Worm (Caenorhabditis elegans) whole organism, dauer: Measurements from ENCODE around the gene F53F4.11.

ENCODE experiments used
- unc-62 ChIP-seq: sonication (generic microtip); optimal IDR thresholded peaks from 2 replicates; lab custom pipeline; 2017; ENCODE audit warnings: missing biosample characterization, missing genetic modification reagents, missing genetic modification characterization

F53F4.11 gene

DNA sequence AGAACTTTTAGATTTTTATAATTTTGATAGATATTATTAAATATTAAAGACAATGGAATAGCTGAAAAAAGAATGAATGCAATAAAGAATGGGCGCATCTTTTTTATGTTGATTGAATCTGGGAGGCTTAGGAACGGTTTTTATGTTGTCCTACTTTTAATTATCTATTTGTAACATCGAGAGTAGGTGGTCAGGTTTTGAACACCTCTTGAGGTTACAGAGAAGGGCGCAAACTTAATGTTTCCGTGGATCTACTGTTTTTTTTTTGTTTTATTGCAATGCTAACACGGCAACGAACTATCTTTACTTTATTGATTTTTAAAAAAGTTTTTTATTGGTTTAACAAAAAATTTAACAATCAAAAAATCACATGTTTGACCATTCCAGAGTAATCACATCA is 10.5 kb downstream of the F53F4.11 start, which contains the start of gene F53F4.7:
TSS of gene F53F4.7 (minus strand) at position 101 of the 400 bp plus-strand sequence.
- no peak for TF ChIP-seq unc-62 (GFP tag; lab: Kevin White, UChicago)

DNA sequence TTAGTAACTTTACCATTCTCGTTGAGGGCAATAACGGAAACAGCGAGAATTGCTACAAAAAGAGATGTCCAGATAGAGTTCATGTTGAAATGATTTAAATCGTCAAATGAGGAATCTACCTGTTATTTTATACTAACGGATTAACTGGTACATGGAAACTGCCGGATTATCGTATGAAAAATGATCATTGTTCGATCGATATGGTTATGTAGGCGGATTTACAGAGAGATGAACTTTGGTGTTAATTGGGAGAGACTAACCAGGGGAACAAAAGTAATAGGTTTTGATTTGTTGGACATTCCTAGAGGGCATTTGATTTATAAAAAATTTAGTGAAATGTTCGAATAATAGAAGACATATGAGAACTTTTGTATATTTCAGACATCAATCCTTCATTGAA is 12.5 kb downstream of the F53F4.11 start, which contains the start of gene spig-9:
TSS of gene spig-9 (minus strand) at position 101 of the 400 bp plus-strand sequence.
- TF ChIP-seq unc-62 (GFP tag; lab: Kevin White, UChicago), result no peak

DNA sequence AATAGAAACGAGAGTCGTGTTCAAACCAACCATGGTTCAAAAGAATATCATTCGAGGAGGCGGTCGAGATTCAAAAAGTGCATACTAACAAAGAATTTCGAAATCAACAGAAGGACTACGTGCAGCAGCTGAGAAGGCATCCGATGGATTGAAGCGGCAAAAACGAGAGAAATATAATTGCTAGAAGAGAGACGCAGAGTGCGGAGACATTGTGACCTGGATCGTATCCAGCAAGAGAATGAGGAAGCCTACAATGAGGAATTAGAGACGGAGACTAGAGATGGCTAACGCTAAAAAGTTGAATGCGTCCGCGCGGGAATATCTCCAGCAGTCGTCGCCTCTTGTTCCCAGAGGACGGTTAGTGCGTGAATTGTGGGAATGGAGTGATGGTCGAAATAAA is 14.5 kb downstream of the F53F4.11 start:
- TF ChIP-seq unc-62 (GFP tag; lab: Kevin White, UChicago), result no peak

ce11 chrV:13608486-13608885 is 15.8 kb downstream of the F53F4.11 start:
- TF ChIP-seq unc-62 (GFP tag; lab: Kevin White, UChicago), result no peak

DNA sequence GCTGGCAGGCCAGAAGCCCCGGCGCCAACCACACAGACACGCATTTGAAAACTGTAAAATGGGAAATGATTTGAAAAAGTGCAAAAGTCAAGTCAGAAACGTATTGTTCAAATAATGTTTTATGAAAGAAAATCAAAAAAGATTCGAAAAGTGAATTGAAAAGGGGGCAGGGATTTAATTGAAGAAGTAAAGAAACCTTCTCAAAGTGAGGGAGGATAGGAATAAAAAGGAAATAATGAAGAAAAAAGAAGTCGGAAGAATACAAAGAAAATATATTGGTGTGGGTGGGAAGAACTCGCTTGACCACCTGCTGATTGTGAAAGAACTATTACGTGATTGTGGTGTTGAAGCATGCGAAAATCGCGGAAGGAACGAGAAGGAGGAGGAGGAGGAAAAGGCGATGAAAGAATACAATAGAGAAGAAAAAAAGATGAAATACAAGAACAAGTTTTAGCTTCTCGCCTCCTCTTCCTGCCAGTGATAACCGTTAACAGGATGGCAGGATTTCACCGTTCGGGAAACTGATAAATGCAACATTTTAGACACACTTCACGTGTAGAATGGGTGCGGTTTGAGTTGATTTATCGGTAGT is 17.6 kb downstream of the F53F4.11 start, which contains the start of gene fmo-4:
TSS of gene fmo-4 (minus strand) at position 51 of the 592 bp plus-strand sequence.
- TF ChIP-seq unc-62 (GFP tag; lab: Kevin White, UChicago), result no peak

ce11 chrV:13600882-13601281 is 23.4 kb downstream of the F53F4.11 start, which contains the start of gene rdy-2:
rdy-2 (minus strand) TSS chrV:13600982.
- no peak for TF ChIP-seq unc-62 (GFP tag; lab: Kevin White, UChicago)

DNA sequence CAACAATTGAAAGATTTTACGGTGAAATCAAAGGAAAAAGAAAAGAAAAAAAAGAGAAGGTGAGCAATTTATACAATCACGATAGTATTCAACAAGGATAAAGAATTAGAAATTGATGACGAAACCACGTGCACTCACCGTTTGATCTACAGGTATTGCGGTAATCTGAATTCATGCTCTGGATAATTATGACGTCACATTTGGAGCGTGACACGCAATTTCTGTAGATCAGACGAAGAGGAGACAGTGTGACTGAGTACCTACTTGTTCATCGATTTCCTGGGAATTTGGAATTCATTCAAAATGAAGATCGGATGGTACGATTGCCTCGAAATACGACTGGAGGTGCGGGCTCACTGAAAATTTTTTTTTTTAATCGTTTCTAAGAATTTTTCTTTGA is 26.0 kb downstream of the F53F4.11 start:
- TF ChIP-seq unc-62 (GFP tag; lab: Kevin White, UChicago), result no peak

- no peak for TF ChIP-seq unc-62 (GFP tag; lab: Kevin White, UChicago)
Measured at ce11 chrV:13593083-13593482, 31.2 kb downstream of the F53F4.11 start, which contains the start of gene F53F4.4. F53F4.4 (plus strand) TSS chrV:13593383.

- TF ChIP-seq unc-62 (GFP tag; lab: Kevin White, UChicago), result no peak
Measured at ce11 chrV:13591504-13592174, 32.7 kb downstream of the F53F4.11 start, which contains the start of gene tbcb-1. tbcb-1 (plus strand) TSS chrV:13592124.

DNA sequence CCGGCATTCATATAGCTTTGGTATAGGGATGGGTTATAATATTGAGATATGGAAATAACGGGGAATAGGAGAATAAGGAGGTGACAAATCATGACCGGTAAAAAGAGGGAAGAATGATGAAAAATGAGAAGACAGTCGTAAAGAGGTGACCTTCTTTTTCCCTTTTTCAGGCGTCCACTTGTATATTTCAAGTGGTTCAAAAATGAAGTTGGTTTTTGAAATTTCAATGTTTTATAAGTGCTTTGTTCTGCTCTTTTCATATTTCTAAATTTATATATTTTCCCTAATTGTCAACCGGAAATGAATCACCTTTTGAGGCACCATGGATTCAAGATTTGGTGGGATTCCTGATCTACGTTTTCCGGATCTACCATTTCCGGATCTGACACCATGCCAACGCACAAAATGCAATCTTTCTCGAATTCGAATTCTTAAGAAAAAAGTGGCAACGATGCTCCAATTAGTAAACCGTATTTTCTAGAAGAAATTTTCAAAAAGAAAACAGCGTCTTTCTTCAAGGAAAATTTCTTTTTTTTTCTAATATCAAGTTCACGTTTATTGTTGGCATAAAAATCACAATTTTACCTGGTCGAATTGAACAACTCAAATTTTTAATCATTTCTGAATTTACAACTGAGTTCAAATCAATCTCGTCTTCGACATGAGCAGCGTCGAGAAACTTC is 34.7 kb downstream of the F53F4.11 start, which contains the start of the genes F53F4.2 and F53F4.18:
TSS of gene F53F4.2 (minus strand) at position 101 of the 683 bp plus-strand sequence.
TSS of gene F53F4.18 (plus strand) at position 633 of the 683 bp plus-strand sequence.
- no peak for TF ChIP-seq unc-62 (GFP tag; lab: Kevin White, UChicago)

DNA sequence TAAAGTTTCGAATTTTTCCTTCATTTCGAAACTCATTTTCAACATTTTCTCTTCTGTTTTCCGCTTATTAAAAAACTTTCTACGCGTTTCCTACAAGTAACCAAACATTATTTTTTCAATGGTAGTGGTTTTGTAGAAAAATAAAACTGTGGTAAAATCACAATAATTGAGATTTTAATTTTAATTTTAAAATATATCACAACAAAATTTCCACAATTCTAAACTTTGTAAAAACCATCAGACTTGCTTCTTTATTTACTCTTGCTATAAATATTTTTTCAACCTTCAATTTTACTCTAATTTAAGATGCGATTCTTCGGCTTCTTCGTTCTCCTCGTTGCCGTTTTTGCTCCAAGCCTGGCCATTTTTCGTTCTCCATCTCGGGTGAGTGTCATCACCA is 36.4 kb downstream of the F53F4.11 start, which contains the start of gene F53F4.17:
TSS of gene F53F4.17 (plus strand) at position 301 of the 400 bp plus-strand sequence.
- no peak for TF ChIP-seq unc-62 (GFP tag; lab: Kevin White, UChicago)

ce11 chrV:13584484-13584883 is 39.8 kb downstream of the F53F4.11 start, which contains the start of gene F53F4.1:
F53F4.1 (plus strand) TSS chrV:13584784.
- TF ChIP-seq unc-62 (GFP tag; lab: Kevin White, UChicago), result no peak

- no peak for TF ChIP-seq unc-62 (GFP tag; lab: Kevin White, UChicago)
Measured at ce11 chrV:13580696-13581095, 43.6 kb downstream of the F53F4.11 start, which contains the start of gene C50B8.5. C50B8.5 (plus strand) TSS chrV:13580968.

ce11 chrV:13578637-13579036 is 45.7 kb downstream of the F53F4.11 start, which contains the start of gene C50B8.6:
C50B8.6 (plus strand) TSS chrV:13578972.
- TF ChIP-seq unc-62 (GFP tag; lab: Kevin White, UChicago), result no peak

DNA sequence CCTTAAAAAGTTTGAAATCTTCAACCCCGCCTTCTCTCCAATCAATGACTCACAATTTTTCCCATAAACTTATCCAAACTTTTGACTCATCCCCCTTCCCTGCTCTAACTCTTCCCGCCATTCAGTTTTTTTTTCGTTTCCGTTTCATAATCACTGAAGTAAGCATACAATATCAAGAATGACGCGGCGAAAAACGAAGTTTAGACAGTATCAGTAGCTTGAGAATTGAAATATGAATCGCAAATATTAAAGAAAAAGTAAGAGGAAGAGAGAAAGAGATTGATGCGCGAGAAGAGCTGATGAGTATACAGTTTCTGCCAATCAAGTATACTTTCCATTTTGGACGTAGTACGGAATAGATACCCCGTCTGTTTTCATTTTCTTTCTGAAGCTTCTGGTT is 46.9 kb downstream of the F53F4.11 start:
- TF ChIP-seq unc-62 (GFP tag; lab: Kevin White, UChicago), result no peak
